Fruit fly (Drosophila melanogaster): ENCODE data around the gene CG8677.

- TF ChIP-seq psq (optimal IDR thresholded peaks at IDR 0.05) (no peak), ttk (optimal IDR thresholded peaks at IDR 0.05) (no peak), Sin3A (optimal IDR thresholded peaks at IDR 0.05) (no peak), h (optimal IDR thresholded peaks at IDR 0.05) (no peak), Myc (optimal IDR thresholded peaks at IDR 0.05) (no peak), insv (optimal IDR thresholded peaks at IDR 0.05) (no peak)
These were observed 22.4 kb upstream of the CG8677 start, which contains the start of gene Ret for dm6 chr2L:21198633-21199264.
